Fruit fly (Drosophila melanogaster) whole organism, embryonic: Measurements from ENCODE around the gene CG13070.
A peak's percentile ranks its signal among the peaks of the same experiment; 100 is the strongest.

Experiments
- CG10565 ChIP-seq: fragments of 200-800 bp; sonication (Bioruptor generic); optimal IDR thresholded peaks from 3 replicates; lab custom pipeline; 2016; ENCODE audit warnings: missing biosample characterization, mild to moderate bottlenecking, missing genetic modification characterization
- CG17328 ChIP-seq: fragments of 200-800 bp; sonication (Bioruptor generic); IDR thresholded peaks from 2 replicates; pipeline ENCODE4 v1.3.6; 2022; ENCODE audit warnings: missing biosample characterization, missing genetic modification characterization
- CG17802 ChIP-seq: fragments of 200-800 bp; sonication (Bioruptor generic); optimal IDR thresholded peaks from 2 replicates; lab custom pipeline; 2018; ENCODE audit warnings: missing biosample characterization, mild to moderate bottlenecking, missing genetic modification characterization, moderate library complexity
- CG4404 ChIP-seq: fragments of 200-800 bp; sonication (Bioruptor generic); IDR thresholded peaks from 2 replicates; pipeline ENCODE4 v1.3.6; 2022; ENCODE audit warnings: missing biosample characterization, missing genetic modification characterization
- CG4820 ChIP-seq: fragments of 200-800 bp; sonication (Bioruptor generic); optimal IDR thresholded peaks from 3 replicates; lab custom pipeline; 2016; ENCODE audit warnings: missing biosample characterization, missing genetic modification characterization
- CG6272 ChIP-seq: fragments of 200-800 bp; sonication (Bioruptor generic); IDR thresholded peaks from 2 replicates; pipeline ENCODE4 v1.3.6; 2022; ENCODE audit warnings: missing biosample characterization, missing genetic modification characterization
- Fer2 ChIP-seq: fragments of 200-800 bp; sonication (Bioruptor generic); optimal IDR thresholded peaks from 2 replicates; lab custom pipeline; 2018; ENCODE audit warnings: missing biosample characterization, mild to moderate bottlenecking, missing genetic modification characterization, moderate library complexity
- Lim3 ChIP-seq: fragments of 200-800 bp; sonication (Bioruptor generic); IDR thresholded peaks from 2 replicates; pipeline ENCODE4 v1.3.6; 2022; ENCODE audit warnings: missing biosample characterization, missing genetic modification characterization
- NFAT ChIP-seq: fragments of 200-800 bp; sonication (Bioruptor generic); IDR thresholded peaks from 2 replicates; pipeline ENCODE4 v1.3.6; 2022; ENCODE audit warnings: missing biosample characterization, missing genetic modification characterization
- YL-1 ChIP-seq: fragments of 200-800 bp; sonication (Bioruptor generic); optimal IDR thresholded peaks from 3 replicates; lab custom pipeline; 2017; ENCODE audit warnings: missing biosample characterization, mild to moderate bottlenecking, missing genetic modification characterization
- ro ChIP-seq: fragments of 200-800 bp; sonication (Bioruptor generic); IDR thresholded peaks from 2 replicates; pipeline ENCODE4 v1.3.6; 2022; ENCODE audit warnings: missing biosample characterization, missing genetic modification characterization
- vfl ChIP-seq: fragments of 200-800 bp; sonication (Bioruptor generic); optimal IDR thresholded peaks from 2 replicates; lab custom pipeline; 2016; ENCODE audit warnings: missing biosample characterization, missing genetic modification characterization
- wdn ChIP-seq: fragments of 200-800 bp; sonication (Bioruptor generic); IDR thresholded peaks from 2 replicates; pipeline ENCODE4 v1.3.6; 2022; ENCODE audit warnings: missing biosample characterization, missing genetic modification characterization

DNA sequence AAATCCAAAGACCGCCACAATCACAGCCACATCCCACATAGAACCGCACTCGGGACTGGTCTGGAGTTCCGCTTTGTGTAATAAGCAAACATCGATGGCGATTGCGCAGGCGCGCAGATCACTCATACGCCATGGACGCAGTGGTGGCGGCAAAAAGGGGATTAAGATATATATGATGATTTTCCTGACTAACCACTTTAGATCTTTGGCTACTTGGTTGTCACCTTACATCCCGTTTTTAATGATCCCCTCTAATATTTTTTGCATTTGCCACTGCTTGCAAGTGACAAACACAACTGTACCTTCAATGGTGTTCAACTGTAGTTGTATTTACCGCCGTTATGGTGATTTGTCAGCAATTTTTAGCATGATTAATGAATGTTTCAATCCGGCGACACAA lies 46.8 kb downstream of the CG13070 start:
- no peak for TF ChIP-seq Fer2
- TF ChIP-seq Lim3 (GFP tag; lab: Robert Waterston, UW): no peak
- TF ChIP-seq wdn (GFP tag; lab: Robert Waterston, UW): peak; percentile 53; the same call in 1 of the 2 replicates
- no peak for TF ChIP-seq CG4404 (GFP tag; lab: Robert Waterston, UW)
- TF ChIP-seq CG17802: no peak
- no peak for TF ChIP-seq vfl
- TF ChIP-seq CG17328 (GFP tag; lab: Robert Waterston, UW): no peak
- no peak for TF ChIP-seq YL-1 (GFP tag; lab: Kevin White, UChicago)
- no peak for TF ChIP-seq ro (GFP tag; lab: Robert Waterston, UW)
- no peak for TF ChIP-seq CG4820 (GFP tag; lab: Kevin White, UChicago)
- TF ChIP-seq NFAT (GFP tag; lab: Robert Waterston, UW): no peak
- no peak for TF ChIP-seq CG6272
- no peak for TF ChIP-seq CG10565 (GFP tag; lab: Kevin White, UChicago)
